Worm (Caenorhabditis elegans) whole organism, L1 larva: Measurements from ENCODE around the gene F07C6.2.

Experiments used
- hpl-2 ChIP-seq: fragments of 150-350 bp; optimal IDR thresholded peaks from 2 replicates; lab custom pipeline; 2014; ENCODE audit warnings: missing biosample characterization, missing genetic modification reagents, missing genetic modification characterization
- nhr-237 ChIP-seq: fragments of 150-350 bp; optimal IDR thresholded peaks from 2 replicates; lab custom pipeline; 2014; ENCODE audit warnings: missing biosample characterization, missing genetic modification characterization
- nhr-85 ChIP-seq: sonication (generic microtip); peaks from one replicate; lab custom pipeline; 2016; ENCODE audit warnings: missing genetic modification characterization, inconsistent platforms, missing compliant biosample characterization
- unc-130 ChIP-seq: fragments of 150-350 bp; optimal IDR thresholded peaks from 2 replicates; lab custom pipeline; 2017; ENCODE audit warnings: missing biosample characterization, missing genetic modification characterization, inconsistent platforms

F07C6.2 gene

ce11 chrIV:12840873-12841272 lies 49.9 kb downstream of the F07C6.2 start:
- TF ChIP-seq hpl-2 (no peak), nhr-237 (tag; lab: Kevin White, UChicago) (no peak), nhr-85 (tag; lab: Kevin White, UChicago) (peak; percentile 52), unc-130 (no peak)
